Fruit fly (Drosophila melanogaster): ENCODE measurements around the gene CG11927.
A peak's percentile ranks its signal among the peaks of the same experiment; 100 is the strongest.

CG11927 gene

dm6 chr2L:4806109-4806508 lies 41.5 kb upstream of the CG11927 start (continued):
- no peak for TF ChIP-seq trem (tag; optimal IDR thresholded peaks at IDR 0.05)
- TF ChIP-seq ttk (GFP tag; IDR thresholded peaks at IDR 0.05): peak; percentile 34; the same call in 1 of the 2 replicates
- TF ChIP-seq crol (GFP tag; IDR thresholded peaks at IDR 0.05): no peak
- TF ChIP-seq CG18476 (GFP tag; optimal IDR thresholded peaks at IDR 0.05): no peak
- TF ChIP-seq lbe (GFP tag; optimal IDR thresholded peaks at IDR 0.05): no peak
- TF ChIP-seq CG10543 (GFP tag; optimal IDR thresholded peaks at IDR 0.05): no peak
- TF ChIP-seq hkb (optimal IDR thresholded peaks at IDR 0.05): no peak
- peak; percentile 75 for TF ChIP-seq hkb (GFP tag; IDR thresholded peaks at IDR 0.05)
- no peak for TF ChIP-seq CG6175 (GFP tag; IDR thresholded peaks at IDR 0.05)
- TF ChIP-seq slbo (GFP tag; IDR thresholded peaks at IDR 0.05): peak; percentile 15; the same call in 1 of the 2 replicates
- TF ChIP-seq CG10462 (GFP tag; optimal IDR thresholded peaks at IDR 0.05): no peak
- no peak for TF ChIP-seq CG13894 (tag; optimal IDR thresholded peaks at IDR 0.05)
- no peak for TF ChIP-seq vnd (GFP tag; IDR thresholded peaks at IDR 0.05; ENCODE audit: partially characterized antibody)
- TF ChIP-seq CG3407 (GFP tag; optimal IDR thresholded peaks at IDR 0.05): no peak
- TF ChIP-seq CTCF (GFP tag; optimal IDR thresholded peaks at IDR 0.05): no peak
- TF ChIP-seq sd (tag; optimal IDR thresholded peaks at IDR 0.05): no peak
- no peak for TF ChIP-seq ind (GFP tag; optimal IDR thresholded peaks at IDR 0.05)
- peak; percentile 20 for TF ChIP-seq gem (tag; optimal IDR thresholded peaks at IDR 0.05)
- no peak for TF ChIP-seq CG10654 (GFP tag; optimal IDR thresholded peaks at IDR 0.05)
- no peak for TF ChIP-seq Hmr (GFP tag; optimal IDR thresholded peaks at IDR 0.05)
- TF ChIP-seq CG17361 (GFP tag; IDR thresholded peaks at IDR 0.05): no peak
- TF ChIP-seq CG11398 (GFP tag; optimal IDR thresholded peaks at IDR 0.05): no peak
- no peak for TF ChIP-seq Ssrp (tag; optimal IDR thresholded peaks at IDR 0.05)
- TF ChIP-seq Dad (GFP tag; optimal IDR thresholded peaks at IDR 0.05): no peak
- no peak for TF ChIP-seq Usf (GFP tag; optimal IDR thresholded peaks at IDR 0.05)
- 0 out of 2 replicates have a peak, but pooled peaks have one; percentile 27 for TF ChIP-seq seq (GFP tag; IDR thresholded peaks at IDR 0.05)
- TF ChIP-seq bcd (GFP tag; optimal IDR thresholded peaks at IDR 0.05): no peak
- TF ChIP-seq grau (tag; optimal IDR thresholded peaks at IDR 0.05): peak; percentile 33
- no peak for TF ChIP-seq Ets65A (GFP tag)
- TF ChIP-seq amos (GFP tag; IDR thresholded peaks at IDR 0.05; ENCODE audit: partially characterized antibody): no peak
- no peak for TF ChIP-seq Stat92E (GFP tag; optimal IDR thresholded peaks at IDR 0.05)
- peak; percentile 49 for TF ChIP-seq CG15269 (tag; optimal IDR thresholded peaks at IDR 0.05)
- no peak for TF ChIP-seq E2f1 (GFP tag; IDR thresholded peaks at IDR 0.05)
- peak; percentile 12; the same call in 1 of the 2 replicates for TF ChIP-seq stc (GFP tag; IDR thresholded peaks at IDR 0.05)
- TF ChIP-seq CG6689 (GFP tag; IDR thresholded peaks at IDR 0.05): 0 out of 2 replicates have a peak, but pooled peaks have one; percentile 23
- TF ChIP-seq Antp (GFP tag; optimal IDR thresholded peaks at IDR 0.05): no peak
- no peak for TF ChIP-seq rib (GFP tag; IDR thresholded peaks at IDR 0.05)
- TF ChIP-seq CG13424 (tag; optimal IDR thresholded peaks at IDR 0.05): peak; percentile 9
- TF ChIP-seq Lhr (GFP tag; optimal IDR thresholded peaks at IDR 0.05): no peak
- TF ChIP-seq CG18619 (GFP tag; optimal IDR thresholded peaks at IDR 0.05): no peak
- no peak for TF ChIP-seq Drgx (GFP tag; IDR thresholded peaks at IDR 0.05)
- no peak for TF ChIP-seq Opbp (GFP tag; IDR thresholded peaks at IDR 0.05; ENCODE audit: partially characterized antibody)
- TF ChIP-seq CG8388 (GFP tag; optimal IDR thresholded peaks at IDR 0.05): no peak
- TF ChIP-seq CoRest (tag; optimal IDR thresholded peaks at IDR 0.05): peak; percentile 26
- TF ChIP-seq pum (GFP tag; optimal IDR thresholded peaks at IDR 0.05): no peak
- no peak for TF ChIP-seq CG15073 (GFP tag; optimal IDR thresholded peaks at IDR 0.05)
- no peak for TF ChIP-seq stwl (tag; optimal IDR thresholded peaks at IDR 0.05)
- no peak for TF ChIP-seq CG12942 (GFP tag; optimal IDR thresholded peaks at IDR 0.05)
- TF ChIP-seq ac (GFP tag; optimal IDR thresholded peaks at IDR 0.05): no peak
- peak in 1 of 2 experiments; percentile 62 for TF ChIP-seq Hr51 (GFP tag; optimal IDR thresholded peaks at IDR 0.05)
- TF ChIP-seq unpg (GFP tag; optimal IDR thresholded peaks at IDR 0.05): peak; percentile 53
- TF ChIP-seq CG34422 (GFP tag; IDR thresholded peaks at IDR 0.05): no peak
